Fruit fly (Drosophila melanogaster): ENCODE results near the gene ZnT86D.

DNA sequence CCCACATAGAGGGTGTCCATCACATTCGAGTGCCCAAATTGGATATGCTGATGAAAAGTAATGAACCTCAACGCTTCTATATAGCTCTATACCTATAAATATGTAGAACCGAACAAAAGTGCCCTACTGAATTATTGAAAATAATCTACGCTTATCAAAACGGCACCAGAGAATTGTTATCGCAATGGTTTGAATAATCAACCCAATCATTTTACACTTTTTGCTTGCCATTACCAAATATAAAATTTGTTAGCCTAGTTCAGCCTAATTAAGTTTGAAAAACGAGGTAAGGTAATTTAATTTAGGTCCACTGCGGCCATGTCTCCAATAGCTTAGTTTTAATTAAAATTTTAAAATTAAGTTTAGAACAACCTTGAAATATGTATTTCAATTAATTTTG is 38.6 kb downstream of the ZnT86D start:
- TF ChIP-seq CG8478 (optimal IDR thresholded peaks at IDR 0.05) = no peak
- TF ChIP-seq psq (optimal IDR thresholded peaks at IDR 0.05) = no peak
- TF ChIP-seq EcR (GFP tag; optimal IDR thresholded peaks at IDR 0.05) = no peak
